Fruit fly (Drosophila melanogaster): Measurements from ENCODE around the gene CG14314.

Gene CG14314

DNA sequence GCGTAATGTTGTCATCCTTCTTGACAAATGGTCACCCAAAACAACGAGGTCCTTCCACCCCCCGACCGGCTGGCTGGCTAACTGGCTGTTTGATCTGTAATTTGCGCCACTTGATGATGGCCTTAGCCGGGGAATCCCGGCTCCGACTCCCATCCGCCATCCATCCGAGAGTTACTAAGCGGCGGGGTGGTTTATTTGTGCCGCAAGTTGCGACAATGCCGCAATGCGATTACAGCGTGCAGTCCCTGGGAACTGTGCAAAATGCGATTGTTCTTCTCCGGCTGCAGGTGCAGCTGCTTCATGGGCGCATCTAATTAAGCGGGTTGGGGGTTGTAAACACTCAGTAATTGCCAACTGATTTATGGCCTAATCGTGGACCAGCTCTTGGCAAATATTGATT, 44.1 kb downstream of the CG14314 start:
- TF ChIP-seq CTCF (optimal IDR thresholded peaks at IDR 0.05) (no peak), CG8478 (optimal IDR thresholded peaks at IDR 0.05) (no peak)

DNA sequence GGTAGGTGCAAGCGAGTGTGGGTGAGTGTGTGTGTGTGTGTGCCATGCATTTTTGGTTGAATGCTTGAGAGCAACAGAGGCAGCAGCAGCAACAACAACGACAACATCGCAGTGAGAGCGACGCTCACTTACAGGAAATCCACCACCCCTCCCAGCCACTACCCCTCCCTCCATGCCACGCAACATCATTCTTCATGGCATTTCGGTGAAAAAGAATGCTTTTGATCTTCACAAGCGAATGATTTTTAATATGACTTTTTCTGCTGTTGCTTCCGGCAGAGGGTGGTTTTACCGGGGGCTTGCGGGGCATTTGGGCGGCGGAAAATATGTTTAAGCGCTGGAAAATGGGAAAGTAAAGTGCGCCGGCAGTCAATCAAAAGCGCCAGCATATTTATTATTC, 45.7 kb downstream of the CG14314 start:
- TF ChIP-seq CTCF (optimal IDR thresholded peaks at IDR 0.05) (no peak), CG8478 (optimal IDR thresholded peaks at IDR 0.05) (no peak)

DNA sequence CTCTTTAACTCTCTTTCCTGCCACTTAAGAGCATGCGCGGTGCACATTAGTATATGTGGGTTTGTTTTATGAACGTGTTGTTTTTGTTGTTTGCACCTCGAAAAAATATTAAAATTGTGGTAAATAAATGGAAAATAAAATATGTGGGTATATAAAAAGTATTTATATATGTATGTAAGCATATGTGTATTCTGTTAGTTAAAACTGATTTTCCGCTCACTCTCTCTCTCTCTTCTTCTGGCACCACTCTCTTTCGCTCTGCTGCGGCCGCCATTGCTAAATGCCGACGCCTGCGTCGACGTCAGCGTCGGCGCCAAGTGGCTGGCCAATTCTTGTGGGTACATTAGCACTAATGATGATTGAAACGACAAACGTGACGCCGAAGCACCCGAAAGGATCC, 49.3 kb downstream of the CG14314 start:
- TF ChIP-seq CG8478 (optimal IDR thresholded peaks at IDR 0.05) (no peak), CTCF (optimal IDR thresholded peaks at IDR 0.05) (no peak)

DNA sequence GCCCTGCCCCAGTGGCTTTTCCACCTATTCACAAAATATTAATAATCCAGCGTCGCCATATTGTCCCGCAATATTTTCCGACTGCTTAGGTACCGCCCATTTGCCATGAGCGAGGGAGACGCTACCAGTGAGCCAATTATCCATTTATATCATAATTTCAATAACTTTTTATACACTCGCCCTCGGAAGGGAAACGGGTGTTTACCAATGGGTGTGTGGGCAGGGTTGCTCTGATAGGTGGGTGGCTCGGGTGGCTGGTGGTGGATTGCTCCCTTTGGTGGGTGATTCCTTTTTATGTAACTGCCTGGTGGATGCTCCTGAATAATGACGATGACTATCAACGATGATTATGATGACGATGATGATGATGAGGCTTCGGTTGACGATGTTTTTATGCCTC, 50.7 kb downstream of the CG14314 start:
- TF ChIP-seq CG8478 (optimal IDR thresholded peaks at IDR 0.05) (no peak), CTCF (optimal IDR thresholded peaks at IDR 0.05) (no peak)

DNA sequence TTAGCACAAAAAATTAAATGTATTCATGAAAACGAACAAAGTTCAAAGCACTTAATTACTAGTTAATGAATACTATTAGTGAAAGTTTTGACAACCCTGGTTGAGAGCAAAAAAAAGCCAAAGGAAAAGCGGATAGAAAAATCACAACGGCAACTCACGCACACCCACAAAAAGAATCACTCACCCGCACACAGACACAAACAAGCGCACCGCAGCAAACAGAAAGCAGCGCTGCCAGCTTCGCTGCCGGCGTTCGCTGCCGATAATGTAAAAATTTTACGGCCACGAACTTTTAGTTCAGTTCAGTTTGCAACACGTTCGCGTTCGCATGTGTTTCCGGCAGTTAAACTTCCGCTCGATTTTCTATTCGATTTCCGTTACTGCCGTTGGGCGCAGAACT, 51.5 kb downstream of the CG14314 start, which contains the start of gene CG18599:
Gene CG18599 (plus strand): TSS at position 301 of the 400 bp plus-strand sequence.
- TF ChIP-seq CG8478 (optimal IDR thresholded peaks at IDR 0.05) = no peak
- no peak for TF ChIP-seq CTCF (optimal IDR thresholded peaks at IDR 0.05)

Measured in S2 (cell line).